Fruit fly (Drosophila melanogaster) whole organism, embryonic: ENCODE results near the gene CheA75a.

Experiments used
- B-H1 ChIP-seq: fragments of 200-800 bp; sonication (Bioruptor generic); IDR thresholded peaks from 3 replicates; pipeline ENCODE4 v1.3.6; 2022; ENCODE audit warnings: missing biosample characterization, missing genetic modification characterization
- BEAF-32 ChIP-seq: fragments of 200-800 bp; sonication (Bioruptor generic); optimal IDR thresholded peaks from 3 replicates; lab custom pipeline; 2017; ENCODE audit warnings: missing biosample characterization, missing genetic modification characterization, mild to moderate bottlenecking, moderate library complexity, missing genetic modification reagents
- Bgb ChIP-seq: fragments of 200-800 bp; sonication (Bioruptor generic); IDR thresholded peaks from 2 replicates; pipeline ENCODE4 v1.3.6; 2022; ENCODE audit warnings: missing biosample characterization, missing genetic modification characterization; ENCODE audit not compliant: partially characterized antibody
- CG10959 ChIP-seq: fragments of 200-800 bp; sonication (Bioruptor generic); IDR thresholded peaks from 2 replicates; pipeline ENCODE4 v1.3.6; 2022; ENCODE audit warnings: missing biosample characterization, missing genetic modification characterization
- CG11247 ChIP-seq: fragments of 200-800 bp; sonication (Bioruptor generic); IDR thresholded peaks from 2 replicates; pipeline ENCODE4 v1.3.6; 2022; ENCODE audit warnings: missing biosample characterization, missing genetic modification characterization
- CG11456 ChIP-seq: fragments of 200-800 bp; sonication (Bioruptor generic); IDR thresholded peaks from 3 replicates; pipeline ENCODE4 v1.3.6; 2022; ENCODE audit warnings: missing biosample characterization, missing genetic modification characterization
- CG12391 ChIP-seq: fragments of 200-800 bp; sonication (Bioruptor generic); optimal IDR thresholded peaks from 3 replicates; lab custom pipeline; 2018; ENCODE audit warnings: missing biosample characterization, mild to moderate bottlenecking, missing genetic modification characterization, moderate library complexity
- CG13894 ChIP-seq: fragments of 200-800 bp; sonication (Bioruptor generic); optimal IDR thresholded peaks from 3 replicates; lab custom pipeline; 2018; ENCODE audit warnings: missing biosample characterization, mild to moderate bottlenecking, missing genetic modification characterization, moderate library complexity
- CG14441 ChIP-seq: fragments of 200-800 bp; sonication (Bioruptor generic); IDR thresholded peaks from 2 replicates; pipeline ENCODE4 v1.3.6; 2022; ENCODE audit warnings: missing biosample characterization, missing genetic modification characterization
- CG17361 ChIP-seq: fragments of 200-800 bp; sonication (Bioruptor generic); IDR thresholded peaks from 3 replicates; pipeline ENCODE4 v1.3.6; 2022; ENCODE audit warnings: missing biosample characterization, missing genetic modification characterization
- CG2120 ChIP-seq: fragments of 200-800 bp; sonication (Bioruptor generic); optimal IDR thresholded peaks from 3 replicates; lab custom pipeline; 2016; ENCODE audit warnings: missing biosample characterization, missing genetic modification characterization
- CG31365 ChIP-seq: fragments of 200-800 bp; sonication (Bioruptor generic); optimal IDR thresholded peaks from 2 replicates; lab custom pipeline; 2018; ENCODE audit warnings: missing biosample characterization, mild to moderate bottlenecking, missing genetic modification characterization
- CG3163 ChIP-seq: fragments of 200-800 bp; sonication (Bioruptor generic); optimal IDR thresholded peaks from 3 replicates; lab custom pipeline; 2016; ENCODE audit warnings: missing biosample characterization, missing genetic modification characterization
- CG43689 ChIP-seq: fragments of 200-800 bp; sonication (Bioruptor generic); IDR thresholded peaks from 2 replicates; pipeline ENCODE4 v1.3.6; 2022; ENCODE audit warnings: missing biosample characterization, missing genetic modification characterization
- CG4424 ChIP-seq: fragments of 200-800 bp; sonication (Bioruptor generic); optimal IDR thresholded peaks from 3 replicates; lab custom pipeline; 2016; ENCODE audit warnings: missing biosample characterization, missing genetic modification characterization
- CG7556 ChIP-seq: fragments of 200-800 bp; sonication (Bioruptor generic); optimal IDR thresholded peaks from 2 replicates; lab custom pipeline; 2017; ENCODE audit warnings: missing biosample characterization, mild to moderate bottlenecking, missing genetic modification characterization
- CG9727 ChIP-seq: fragments of 200-800 bp; sonication (Bioruptor generic); optimal IDR thresholded peaks from 3 replicates; lab custom pipeline; 2017; ENCODE audit warnings: missing biosample characterization, mild to moderate bottlenecking, missing genetic modification characterization
- CG9876 ChIP-seq: fragments of 200-800 bp; sonication (Bioruptor generic); optimal IDR thresholded peaks from 2 replicates; lab custom pipeline; 2016; ENCODE audit warnings: missing biosample characterization, missing genetic modification characterization
- Dll ChIP-seq: fragments of 200-800 bp; sonication (Bioruptor generic); IDR thresholded peaks from 4 replicates; pipeline ENCODE4 v1.3.6; 2022; ENCODE audit warnings: missing biosample characterization, missing genetic modification characterization; ENCODE audit not compliant: partially characterized antibody
- GATAe ChIP-seq: fragments of 200-800 bp; sonication (Bioruptor generic); conservative IDR thresholded peaks from 2 replicates; pipeline ENCODE4 v1.3.6; 2022; ENCODE audit warnings: missing biosample characterization, missing genetic modification characterization
- HHEX ChIP-seq: fragments of 200-800 bp; sonication (Bioruptor generic); optimal IDR thresholded peaks from 3 replicates; lab custom pipeline; 2017; ENCODE audit warnings: missing biosample characterization, mild to moderate bottlenecking, missing genetic modification characterization, missing genetic modification reagents
- Rx ChIP-seq: fragments of 200-800 bp; sonication (Bioruptor generic); IDR thresholded peaks from 2 replicates; pipeline ENCODE4 v1.3.6; 2022; ENCODE audit warnings: missing biosample characterization, missing genetic modification characterization
- Scr ChIP-seq: fragments of 200-800 bp; sonication (Bioruptor generic); IDR thresholded peaks from 2 replicates; pipeline ENCODE4 v1.3.6; 2022; ENCODE audit warnings: missing biosample characterization, missing genetic modification characterization; ENCODE audit not compliant: partially characterized antibody
- Trl ChIP-seq, 3 experiments: fragments of >200 bp in 2 of 3; fragments of 200-800 bp in 1 of 3; sonication (Bioruptor generic) in 1 of 3; optimal IDR thresholded peaks; 2 replicates in 1 of 3; 3 replicates in 2 of 3; lab custom pipeline; 2016 to 2017; ENCODE audit warnings: missing biosample characterization in 1 of 3, missing genetic modification characterization in 1 of 3
- YL-1 ChIP-seq: fragments of 200-800 bp; sonication (Bioruptor generic); optimal IDR thresholded peaks from 3 replicates; lab custom pipeline; 2017; ENCODE audit warnings: missing biosample characterization, mild to moderate bottlenecking, missing genetic modification characterization
- aop ChIP-seq: fragments of 200-800 bp; sonication (Bioruptor generic); IDR thresholded peaks from 2 replicates; pipeline ENCODE4 v1.3.6; 2022; ENCODE audit warnings: missing biosample characterization, missing genetic modification characterization
- bab2 ChIP-seq: fragments of 200-800 bp; sonication (Bioruptor generic); optimal IDR thresholded peaks from 2 replicates; lab custom pipeline; 2016; ENCODE audit warnings: missing biosample characterization, missing genetic modification characterization
- chinmo ChIP-seq: fragments of 200-800 bp; sonication (Bioruptor generic); IDR thresholded peaks from 4 replicates; pipeline ENCODE4 v1.3.6; 2022; ENCODE audit warnings: missing biosample characterization, missing genetic modification characterization; ENCODE audit not compliant: partially characterized antibody
- corto ChIP-seq: fragments of 200-800 bp; sonication (Bioruptor generic); optimal IDR thresholded peaks from 2 replicates; lab custom pipeline; 2016; ENCODE audit warnings: missing biosample characterization, mild to moderate bottlenecking, missing genetic modification characterization, moderate library complexity
- dysf ChIP-seq: fragments of 200-800 bp; sonication (Bioruptor generic); IDR thresholded peaks from 3 replicates; pipeline ENCODE4 v1.3.6; 2022; ENCODE audit warnings: missing biosample characterization, missing genetic modification characterization
- gfzf ChIP-seq: fragments of 200-800 bp; sonication (Bioruptor generic); optimal IDR thresholded peaks from 2 replicates; lab custom pipeline; 2016; ENCODE audit warnings: missing biosample characterization, mild to moderate bottlenecking, missing genetic modification characterization, moderate library complexity
- gsb-n ChIP-seq: fragments of 200-800 bp; sonication (Bioruptor generic); optimal IDR thresholded peaks from 3 replicates; lab custom pipeline; 2018; ENCODE audit warnings: missing biosample characterization, mild to moderate bottlenecking, missing genetic modification characterization
- hb ChIP-seq: fragments of 200-800 bp; sonication (Bioruptor generic); IDR thresholded peaks from 3 replicates; pipeline ENCODE4 v1.3.6; 2022; ENCODE audit warnings: missing biosample characterization, missing genetic modification characterization; ENCODE audit not compliant: partially characterized antibody
- insv ChIP-seq, 2 experiments: fragments of 200-800 bp; sonication (Bioruptor generic); optimal IDR thresholded peaks; 3 replicates each; lab custom pipeline; 2016 to 2018; ENCODE audit warnings: missing biosample characterization in 2 of 2, missing genetic modification characterization in 2 of 2
- lbe ChIP-seq: fragments of 200-800 bp; sonication (Bioruptor generic); optimal IDR thresholded peaks from 2 replicates; lab custom pipeline; 2016; ENCODE audit warnings: missing biosample characterization, mild to moderate bottlenecking, missing genetic modification characterization
- nau ChIP-seq: fragments of 200-800 bp; sonication (Bioruptor generic); optimal IDR thresholded peaks from 3 replicates; lab custom pipeline; 2017; ENCODE audit warnings: missing biosample characterization, mild to moderate bottlenecking, missing genetic modification characterization, missing genetic modification reagents
- nerfin-1 ChIP-seq: fragments of 200-800 bp; sonication (Bioruptor generic); optimal IDR thresholded peaks from 3 replicates; lab custom pipeline; 2019; ENCODE audit warnings: missing biosample characterization, mild to moderate bottlenecking, missing genetic modification characterization, moderate library complexity
- pan ChIP-seq, 4 experiments: fragments of >200 bp in 3 of 4; fragments of 200-800 bp in 1 of 4; sonication (Bioruptor generic) in 1 of 4; optimal IDR thresholded peaks in 3 of 4; IDR thresholded peaks in 1 of 4; 2 replicates each; pipeline versions ENCODE4 v1.3.6 to Lab custom; 2017 to 2022; ENCODE audit warnings: missing biosample characterization in 2 of 4, missing genetic modification characterization in 2 of 4, mixed read lengths in 1 of 4
- pho ChIP-seq: fragments of 200-800 bp; sonication (Bioruptor generic); optimal IDR thresholded peaks from 2 replicates; lab custom pipeline; 2016; ENCODE audit warnings: missing biosample characterization, missing genetic modification characterization
- psq ChIP-seq: fragments of 200-800 bp; sonication (Bioruptor generic); optimal IDR thresholded peaks from 2 replicates; lab custom pipeline; 2017; ENCODE audit warnings: missing biosample characterization, missing genetic modification characterization
- pum ChIP-seq: fragments of 200-800 bp; sonication (Bioruptor generic); optimal IDR thresholded peaks from 2 replicates; lab custom pipeline; 2016; ENCODE audit warnings: missing biosample characterization, missing genetic modification characterization
- sd ChIP-seq: fragments of 200-800 bp; sonication (Bioruptor generic); optimal IDR thresholded peaks from 3 replicates; lab custom pipeline; 2018; ENCODE audit warnings: missing biosample characterization, mild to moderate bottlenecking, missing genetic modification characterization, moderate library complexity
- seq ChIP-seq: fragments of 200-800 bp; sonication (Bioruptor generic); IDR thresholded peaks from 2 replicates; pipeline ENCODE4 v1.3.6; 2022; ENCODE audit warnings: missing biosample characterization, missing genetic modification characterization
- so ChIP-seq: fragments of 200-800 bp; sonication (Bioruptor generic); IDR thresholded peaks from 3 replicates; pipeline ENCODE4 v1.3.6; 2022; ENCODE audit warnings: missing biosample characterization, missing genetic modification characterization
- sob ChIP-seq: fragments of 200-800 bp; sonication (Bioruptor generic); IDR thresholded peaks from 2 replicates; pipeline ENCODE4 v1.3.6; 2022; ENCODE audit warnings: missing biosample characterization, missing genetic modification characterization
- sqz ChIP-seq: fragments of 200-800 bp; sonication (Bioruptor generic); optimal IDR thresholded peaks from 3 replicates; lab custom pipeline; 2018; ENCODE audit warnings: missing biosample characterization, mild to moderate bottlenecking, missing genetic modification characterization
- vnd ChIP-seq: fragments of 200-800 bp; sonication (Bioruptor generic); IDR thresholded peaks from 3 replicates; pipeline ENCODE4 v1.3.6; 2022; ENCODE audit warnings: missing biosample characterization, missing genetic modification characterization; ENCODE audit not compliant: partially characterized antibody
- yki ChIP-seq: fragments of >200 bp; optimal IDR thresholded peaks from 3 replicates; lab custom pipeline; 2018

CheA75a gene

dm6 chr3L:18234209-18234849 is 17.6 kb upstream of the CheA75a start (continued):
- TF ChIP-seq Dll = 0 out of 4 replicates have a peak, but pooled peaks have one; percentile 46
- peak; percentile 33; the same call in 1 of the 2 replicates for TF ChIP-seq CG14441 (GFP tag; lab: Robert Waterston, UW)
- peak; percentile 90 for TF ChIP-seq psq (GFP tag; lab: Kevin White, UChicago)
- TF ChIP-seq pan (optimal IDR thresholded peaks at IDR 0.05; lab: Kevin White, UChicago) = no peak
- TF ChIP-seq pan (GFP tag; optimal IDR thresholded peaks at IDR 0.05 in 1 of 2, IDR thresholded peaks at IDR 0.05 in 1 of 2) = no peak
- no peak for TF ChIP-seq sob
- TF ChIP-seq CG4424 (GFP tag; lab: Kevin White, UChicago) = peak; percentile 100
- TF ChIP-seq CG11247 (GFP tag; lab: Robert Waterston, UW) = no peak
- TF ChIP-seq vnd (GFP tag; lab: Robert Waterston, UW) = no peak
- no peak for TF ChIP-seq sqz (GFP tag; lab: Kevin White, UChicago)
- TF ChIP-seq seq (GFP tag; lab: Robert Waterston, UW) = no peak
- no peak for TF ChIP-seq bab2 (GFP tag; lab: Kevin White, UChicago)
- peak; percentile 60 for TF ChIP-seq CG13894 (tag; lab: Kevin White, UChicago)
- TF ChIP-seq dysf (GFP tag; lab: Robert Waterston, UW) = peak; percentile 50; the same call in 1 of the 3 replicates
- peak; percentile 41 for TF ChIP-seq lbe (GFP tag; lab: Kevin White, UChicago)
- TF ChIP-seq insv (GFP tag; optimal IDR thresholded peaks at IDR 0.05; lab: Kevin White, UChicago) = no peak
- no peak for TF ChIP-seq CG2120 (GFP tag; lab: Kevin White, UChicago)
- TF ChIP-seq yki (lab: Kevin White, UChicago) = peak; percentile 38
- no peak for TF ChIP-seq B-H1 (GFP tag; lab: Robert Waterston, UW)
- TF ChIP-seq CG9727 (GFP tag; lab: Kevin White, UChicago) = no peak
- 0 out of 3 replicates have a peak, but pooled peaks have one; percentile 37 for TF ChIP-seq so
- TF ChIP-seq CG9876 = no peak
- no peak for TF ChIP-seq CG7556 (GFP tag; lab: Kevin White, UChicago)
- no peak for TF ChIP-seq aop (GFP tag; lab: Robert Waterston, UW)
- peak; percentile 84 to 94 for TF ChIP-seq Trl (optimal IDR thresholded peaks at IDR 0.05; lab: Kevin White, UChicago)
- no peak for TF ChIP-seq Trl (GFP tag; optimal IDR thresholded peaks at IDR 0.05; lab: Kevin White, UChicago)
- no peak for TF ChIP-seq CG10959 (GFP tag; lab: Robert Waterston, UW)
- TF ChIP-seq pho (GFP tag; lab: Kevin White, UChicago) = no peak
- no peak for TF ChIP-seq CG31365
- TF ChIP-seq BEAF-32 = no peak
- TF ChIP-seq GATAe (GFP tag; lab: Robert Waterston, UW) = no peak
- TF ChIP-seq gfzf (GFP tag; lab: Kevin White, UChicago) = no peak
- peak; percentile 1 for TF ChIP-seq gsb-n (tag; lab: Kevin White, UChicago)
- TF ChIP-seq Rx (GFP tag; lab: Robert Waterston, UW) = no peak
- TF ChIP-seq nau (GFP tag; lab: Kevin White, UChicago) = no peak
- peak; percentile 26 for TF ChIP-seq corto (GFP tag; lab: Kevin White, UChicago)
- TF ChIP-seq YL-1 (GFP tag; lab: Kevin White, UChicago) = no peak
- no peak for TF ChIP-seq CG43689
- no peak for TF ChIP-seq HHEX (GFP tag; lab: Kevin White, UChicago)
- TF ChIP-seq chinmo = 0 out of 4 replicates have a peak, but pooled peaks have one; percentile 57
- TF ChIP-seq CG3163 = peak; percentile 99
- no peak for TF ChIP-seq nerfin-1 (tag; lab: Kevin White, UChicago)
- TF ChIP-seq CG12391 (tag; lab: Kevin White, UChicago) = no peak
- TF ChIP-seq hb (GFP tag; lab: Robert Waterston, UW) = no peak
- 0 out of 2 replicates have a peak, but pooled peaks have one; percentile 14 for TF ChIP-seq Bgb (GFP tag; lab: Robert Waterston, UW)
- 0 out of 3 replicates have a peak, but pooled peaks have one; percentile 12 for TF ChIP-seq CG11456 (GFP tag; lab: Robert Waterston, UW)
- no peak for TF ChIP-seq CG17361 (GFP tag; lab: Robert Waterston, UW)
- 0 out of 2 replicates have a peak, but pooled peaks have one; percentile 16 for TF ChIP-seq Scr (GFP tag; lab: Robert Waterston, UW)
- TF ChIP-seq sd (tag; lab: Kevin White, UChicago) = peak; percentile 42
- TF ChIP-seq pum (GFP tag; lab: Kevin White, UChicago) = no peak
